Worm (Caenorhabditis elegans) whole organism, L2 larva: Measurements from ENCODE around the gene B0244.4.

Experiments
- R02D3.7 ChIP-seq: fragments of 150-350 bp; optimal IDR thresholded peaks from 2 replicates; lab custom pipeline; 2014; ENCODE audit warnings: missing biosample characterization, missing genetic modification characterization
- ZK546.5 ChIP-seq: sonication (generic microtip); optimal IDR thresholded peaks from 2 replicates; lab custom pipeline; 2017; ENCODE audit warnings: missing biosample characterization, missing genetic modification characterization
- alr-1 ChIP-seq: fragments of 150-350 bp; optimal IDR thresholded peaks from 2 replicates; lab custom pipeline; 2014; ENCODE audit warnings: missing biosample characterization, missing genetic modification characterization
- aly-2 ChIP-seq: fragments of 150-350 bp; optimal IDR thresholded peaks from 2 replicates; lab custom pipeline; 2014; ENCODE audit warnings: missing biosample characterization, missing genetic modification characterization
- ceh-16 ChIP-seq: fragments of 150-350 bp; optimal IDR thresholded peaks from 2 replicates; lab custom pipeline; 2014; ENCODE audit warnings: missing biosample characterization, missing genetic modification characterization
- dmd-4 ChIP-seq: sonication (generic microtip); optimal IDR thresholded peaks from 2 replicates; lab custom pipeline; 2017; ENCODE audit warnings: missing biosample characterization, missing genetic modification characterization
- elt-3 ChIP-seq: sonication (generic microtip); optimal IDR thresholded peaks from 2 replicates; lab custom pipeline; 2017; ENCODE audit warnings: missing biosample characterization, missing genetic modification characterization
- fos-1 ChIP-seq: fragments of 150-350 bp; optimal IDR thresholded peaks from 2 replicates; lab custom pipeline; 2014; ENCODE audit warnings: missing biosample characterization, missing genetic modification characterization
- lin-11 ChIP-seq: fragments of 150-350 bp; sonication (generic microtip); optimal IDR thresholded peaks from 2 replicates; lab custom pipeline; 2014; ENCODE audit warnings: missing biosample characterization, missing genetic modification characterization, inconsistent platforms, mixed read lengths
- lsy-2 ChIP-seq, 2 experiments: fragments of 150-350 bp in 1 of 2; sonication (generic microtip) in 1 of 2; optimal IDR thresholded peaks; 2 replicates each; lab custom pipeline; 2014 to 2017; ENCODE audit warnings: missing biosample characterization in 2 of 2, missing genetic modification characterization in 2 of 2
- mab-5 ChIP-seq: fragments of 150-350 bp; optimal IDR thresholded peaks from 2 replicates; lab custom pipeline; 2014; ENCODE audit warnings: missing biosample characterization, missing genetic modification characterization
- mdl-1 ChIP-seq, 2 experiments: fragments of 150-350 bp in 1 of 2; sonication (generic microtip) in 1 of 2; optimal IDR thresholded peaks; 2 replicates each; lab custom pipeline; 2017; ENCODE audit warnings: missing biosample characterization in 2 of 2, missing genetic modification characterization in 2 of 2
- nhr-10 ChIP-seq: sonication (generic microtip); optimal IDR thresholded peaks from 2 replicates; lab custom pipeline; 2017; ENCODE audit warnings: missing biosample characterization, missing genetic modification characterization
- nhr-11 ChIP-seq: fragments of 150-350 bp; optimal IDR thresholded peaks from 2 replicates; lab custom pipeline; 2014; ENCODE audit warnings: missing biosample characterization, missing genetic modification characterization
- nhr-12 ChIP-seq: fragments of 150-350 bp; optimal IDR thresholded peaks from 2 replicates; lab custom pipeline; 2014; ENCODE audit warnings: missing biosample characterization, missing genetic modification characterization
- nhr-129 ChIP-seq: fragments of 150-350 bp; optimal IDR thresholded peaks from 2 replicates; lab custom pipeline; 2014; ENCODE audit warnings: missing biosample characterization, missing genetic modification characterization
- nhr-21 ChIP-seq: fragments of 150-350 bp; optimal IDR thresholded peaks from 2 replicates; lab custom pipeline; 2014; ENCODE audit warnings: missing biosample characterization, missing genetic modification characterization
- nhr-237 ChIP-seq: fragments of 150-350 bp; optimal IDR thresholded peaks from 2 replicates; lab custom pipeline; 2014; ENCODE audit warnings: missing biosample characterization, missing genetic modification characterization
- nhr-25 ChIP-seq: fragments of 150-350 bp; sonication (generic microtip); optimal IDR thresholded peaks from 3 replicates; lab custom pipeline; 2014; ENCODE audit warnings: missing biosample characterization, missing genetic modification characterization
- nhr-6 ChIP-seq: fragments of 150-350 bp; optimal IDR thresholded peaks from 2 replicates; lab custom pipeline; 2014; ENCODE audit warnings: missing biosample characterization, missing genetic modification characterization
- nhr-77 ChIP-seq: fragments of 150-350 bp; optimal IDR thresholded peaks from 2 replicates; lab custom pipeline; 2014; ENCODE audit warnings: missing biosample characterization, missing genetic modification characterization
- sem-4 ChIP-seq: fragments of 150-350 bp; optimal IDR thresholded peaks from 2 replicates; lab custom pipeline; 2014; ENCODE audit warnings: missing biosample characterization, missing genetic modification reagents, missing genetic modification characterization
- skn-1 ChIP-seq: sonication (generic microtip); optimal IDR thresholded peaks from 2 replicates; lab custom pipeline; 2017; ENCODE audit warnings: missing biosample characterization, missing genetic modification characterization
- sma-9 ChIP-seq, 2 experiments: fragments of 150-350 bp in 1 of 2; sonication (generic microtip) in 1 of 2; optimal IDR thresholded peaks; 2 replicates each; lab custom pipeline; 2014 to 2016; ENCODE audit warnings: missing genetic modification characterization in 2 of 2, mild to moderate bottlenecking in 1 of 2, missing biosample characterization in 1 of 2, missing compliant biosample characterization in 1 of 2, missing genetic modification reagents in 1 of 2, moderate library complexity in 1 of 2
- unc-39 ChIP-seq: fragments of 150-350 bp; optimal IDR thresholded peaks from 2 replicates; lab custom pipeline; 2014; ENCODE audit warnings: missing biosample characterization, missing genetic modification characterization
- unc-55 ChIP-seq: fragments of 150-350 bp; sonication (generic microtip); optimal IDR thresholded peaks from 3 replicates; lab custom pipeline; 2014; ENCODE audit warnings: missing biosample characterization, missing genetic modification reagents, missing genetic modification characterization
- unc-62 ChIP-seq: fragments of 150-350 bp; optimal IDR thresholded peaks from 2 replicates; lab custom pipeline; 2014; ENCODE audit warnings: missing biosample characterization, missing genetic modification reagents, missing genetic modification characterization
- ztf-1 ChIP-seq: fragments of 200-800 bp; sonication (Bioruptor generic); conservative IDR thresholded peaks from 2 replicates; pipeline ENCODE4 v1.3.6; 2022; ENCODE audit warnings: missing genetic modification characterization, missing compliant biosample characterization
- ztf-11 ChIP-seq: sonication (generic microtip); optimal IDR thresholded peaks from 2 replicates; lab custom pipeline; 2017; ENCODE audit warnings: missing biosample characterization, missing genetic modification characterization
- ztf-4 ChIP-seq: fragments of 150-350 bp; optimal IDR thresholded peaks from 2 replicates; lab custom pipeline; 2014; ENCODE audit warnings: missing biosample characterization, missing genetic modification characterization

The B0244.4 gene

ce11 chrIII:5721888-5722287 lies 25.4 kb upstream of the B0244.4 start (continued):
- TF ChIP-seq nhr-129 (tag; lab: Kevin White, UChicago) (peak; percentile 15), lin-11 (tag; lab: Kevin White, UChicago) (peak; percentile 27), unc-55 (GFP tag; lab: Kevin White, UChicago) (peak; percentile 61), ceh-16 (tag; lab: Kevin White, UChicago) (no peak)

DNA sequence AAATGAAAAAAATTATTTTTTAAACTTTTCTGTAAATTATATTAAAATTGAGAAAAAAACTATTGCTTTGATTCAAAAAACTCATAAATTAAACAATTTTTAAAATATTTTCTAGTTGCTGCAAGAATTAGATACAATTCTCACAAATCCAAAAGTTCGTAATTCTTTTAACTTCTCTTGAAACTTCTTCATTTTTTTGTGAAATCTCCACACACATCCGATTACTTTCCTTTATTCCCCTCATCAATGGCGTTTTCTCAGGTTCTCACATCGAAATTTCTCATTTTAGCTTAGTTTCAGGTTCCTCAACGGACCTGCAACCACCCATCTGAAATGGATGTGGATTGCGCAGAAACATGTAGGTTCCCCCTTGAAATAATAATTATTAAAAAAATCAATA lies 24.7 kb upstream of the B0244.4 start, which contains the start of gene wrm-1:
wrm-1 (plus strand) TSS at position 301 of the 400 bp plus-strand sequence.
- no peak for TF ChIP-seq ztf-1 (GFP tag; lab: Robert Waterston, UW)
- no peak for TF ChIP-seq elt-3

DNA sequence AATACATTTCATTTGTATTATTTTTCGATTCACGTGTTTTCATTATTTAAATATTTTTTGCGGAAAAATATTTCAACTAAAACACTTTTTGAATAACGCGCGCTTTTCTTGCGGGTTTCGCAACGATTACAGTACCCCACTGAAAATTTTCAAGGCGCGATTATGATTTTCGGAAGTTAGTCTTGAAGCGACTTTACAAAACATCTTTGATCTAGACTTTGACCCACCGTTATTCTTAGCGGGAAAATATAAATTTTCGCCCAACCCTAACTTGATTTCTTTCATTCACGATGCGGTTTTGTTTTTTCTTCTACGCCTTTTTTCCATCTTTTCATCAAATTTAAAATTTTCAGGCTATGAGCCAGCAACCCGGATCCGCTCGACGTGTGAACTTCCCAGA lies 19.5 kb upstream of the B0244.4 start, which contains the start of gene egg-1:
egg-1 (plus strand) TSS at position 354 of the 400 bp plus-strand sequence.
- TF ChIP-seq nhr-129 (tag; lab: Kevin White, UChicago) (no peak), ztf-1 (GFP tag; lab: Robert Waterston, UW) (no peak), sem-4 (tag; lab: Kevin White, UChicago) (no peak), aly-2 (tag; lab: Kevin White, UChicago) (no peak), unc-55 (GFP tag; lab: Kevin White, UChicago) (no peak), unc-39 (tag; lab: Kevin White, UChicago) (no peak), ceh-16 (tag; lab: Kevin White, UChicago) (no peak), nhr-6 (no peak)

ce11 chrIII:5729367-5729766 lies 17.9 kb upstream of the B0244.4 start:
- TF ChIP-seq nhr-11 (tag; lab: Kevin White, UChicago) (no peak), ZK546.5 (tag; lab: Kevin White, UChicago) (no peak), ztf-1 (GFP tag; lab: Robert Waterston, UW) (no peak), lin-11 (tag; lab: Kevin White, UChicago) (no peak), ceh-16 (tag; lab: Kevin White, UChicago) (no peak), nhr-10 (tag; lab: Kevin White, UChicago) (no peak), nhr-25 (tag; lab: Kevin White, UChicago) (no peak), aly-2 (tag; lab: Kevin White, UChicago) (no peak), R02D3.7 (no peak), lsy-2 (tag; optimal IDR thresholded peaks at IDR 0.05; lab: Kevin White, UChicago) (no peak), sma-9 (GFP tag; optimal IDR thresholded peaks at IDR 0.05; lab: Kevin White, UChicago) (no peak), sma-9 (tag; optimal IDR thresholded peaks at IDR 0.05; lab: Kevin White, UChicago) (no peak), ztf-11 (tag; lab: Kevin White, UChicago) (no peak), mdl-1 (tag; optimal IDR thresholded peaks at IDR 0.05; lab: Kevin White, UChicago) (no peak), ztf-4 (tag; lab: Kevin White, UChicago) (no peak), nhr-21 (tag; lab: Kevin White, UChicago) (no peak)

ce11 chrIII:5730041-5730440 lies 17.2 kb upstream of the B0244.4 start:
- no peak for TF ChIP-seq nhr-237 (tag; lab: Kevin White, UChicago)
- TF ChIP-seq mab-5: no peak
- no peak for TF ChIP-seq nhr-77 (tag; lab: Kevin White, UChicago)
- no peak for TF ChIP-seq R02D3.7
- no peak for TF ChIP-seq mdl-1 (tag; optimal IDR thresholded peaks at IDR 0.05; lab: Kevin White, UChicago)
- no peak for TF ChIP-seq nhr-11 (tag; lab: Kevin White, UChicago)
- TF ChIP-seq alr-1 (tag; lab: Kevin White, UChicago): no peak
- no peak for TF ChIP-seq ceh-16 (tag; lab: Kevin White, UChicago)
- TF ChIP-seq unc-62 (GFP tag; lab: Kevin White, UChicago): no peak
- no peak for TF ChIP-seq skn-1 (tag; lab: Kevin White, UChicago)
- no peak for TF ChIP-seq nhr-21 (tag; lab: Kevin White, UChicago)
- no peak for TF ChIP-seq ztf-11 (tag; lab: Kevin White, UChicago)
- TF ChIP-seq unc-39 (tag; lab: Kevin White, UChicago): no peak
- TF ChIP-seq dmd-4 (tag; lab: Kevin White, UChicago): no peak

ce11 chrIII:5730980-5731636 lies 16.2 kb upstream of the B0244.4 start, which contains the start of the genes B0244.9 and B0244.7:
Gene B0244.9 (minus strand): TSS chrIII:5731030.
Gene B0244.7 (plus strand): TSS chrIII:5731501.
- TF ChIP-seq fos-1 (tag; lab: Kevin White, UChicago): peak; percentile 83
- no peak for TF ChIP-seq nhr-12
